Worm (Caenorhabditis elegans) whole organism, young adult: ENCODE measurements around the gene hrg-4.

ENCODE experiments used
- B0336.3 ChIP-seq: fragments of 200-800 bp; sonication (Bioruptor generic); IDR thresholded peaks from 2 replicates; pipeline ENCODE4 v1.3.6; 2022; ENCODE audit warnings: missing genetic modification characterization, missing compliant biosample characterization
- C06A6.2 ChIP-seq: fragments of 200-800 bp; sonication (Bioruptor generic); conservative IDR thresholded peaks from 2 replicates; pipeline ENCODE4 v1.3.6; 2022; ENCODE audit warnings: missing genetic modification characterization, missing compliant biosample characterization
- D2030.7 ChIP-seq: fragments of 200-800 bp; sonication (Bioruptor generic); IDR thresholded peaks from 2 replicates; pipeline ENCODE4 v1.3.6; 2022; ENCODE audit warnings: missing genetic modification reagents, missing genetic modification characterization, missing compliant biosample characterization
- F10E7.11 ChIP-seq: sonication (generic microtip); optimal IDR thresholded peaks from 2 replicates; lab custom pipeline; 2017; ENCODE audit warnings: mild to moderate bottlenecking, missing genetic modification characterization, moderate library complexity, missing compliant biosample characterization
- F22D6.2 ChIP-seq: sonication (generic microtip); optimal IDR thresholded peaks from 2 replicates; lab custom pipeline; 2016; ENCODE audit warnings: mild to moderate bottlenecking, missing genetic modification characterization, missing compliant biosample characterization
- F52B5.7 ChIP-seq: sonication (generic microtip); optimal IDR thresholded peaks from 2 replicates; lab custom pipeline; 2016; ENCODE audit warnings: mild to moderate bottlenecking, missing genetic modification characterization, missing compliant biosample characterization
- F55B11.4 ChIP-seq: sonication (generic microtip); optimal IDR thresholded peaks from 2 replicates; lab custom pipeline; 2016; ENCODE audit warnings: missing compliant biosample characterization, missing genetic modification characterization, borderline replicate concordance; ENCODE audit not compliant: insufficient read depth
- T07F8.4 ChIP-seq: sonication (generic microtip); optimal IDR thresholded peaks from 2 replicates; lab custom pipeline; 2016; ENCODE audit warnings: mild to moderate bottlenecking, missing genetic modification characterization, moderate library complexity, missing compliant biosample characterization
- Y53F4B.3 ChIP-seq: fragments of 200-800 bp; sonication (Bioruptor generic); IDR thresholded peaks from 2 replicates; pipeline ENCODE4 v1.3.6; 2022; ENCODE audit warnings: missing genetic modification reagents, missing genetic modification characterization, missing compliant biosample characterization
- Y67H2A.10 ChIP-seq: fragments of 200-800 bp; sonication (Bioruptor generic); conservative IDR thresholded peaks from 2 replicates; pipeline ENCODE4 v1.3.6; 2022; ENCODE audit warnings: missing genetic modification reagents, missing genetic modification characterization, missing compliant biosample characterization
- Y79H2A.3 ChIP-seq: fragments of 200-800 bp; sonication (Bioruptor generic); conservative IDR thresholded peaks from 2 replicates; pipeline ENCODE4 v1.3.6; 2022; ENCODE audit warnings: missing genetic modification reagents, missing genetic modification characterization, missing compliant biosample characterization
- ama-1 ChIP-seq, 3 experiments: fragments of 150-350 bp in 1 of 3; sonication (generic microtip) in 2 of 3; optimal IDR thresholded peaks; 2 replicates each; lab custom pipeline; 2014 to 2018; ENCODE audit warnings: missing biosample characterization in 2 of 3, missing genetic modification characterization in 2 of 3, missing genetic modification reagents in 2 of 3
- aptf-3 ChIP-seq: fragments of 200-800 bp; sonication (Bioruptor generic); IDR thresholded peaks from 2 replicates; pipeline ENCODE4 v1.3.6; 2022; ENCODE audit warnings: missing genetic modification characterization, missing compliant biosample characterization
- athp-1 ChIP-seq: sonication (generic microtip); optimal IDR thresholded peaks from 2 replicates; lab custom pipeline; 2017; ENCODE audit warnings: mild to moderate bottlenecking, missing genetic modification characterization, missing compliant biosample characterization
- ceh-27 ChIP-seq: fragments of 200-800 bp; sonication (Bioruptor generic); optimal IDR thresholded peaks from 2 replicates; lab custom pipeline; 2018; ENCODE audit warnings: mild to moderate bottlenecking, missing genetic modification characterization, moderate library complexity, missing compliant biosample characterization
- ceh-40 ChIP-seq: fragments of 200-800 bp; sonication (Bioruptor generic); IDR thresholded peaks from 2 replicates; pipeline ENCODE4 v1.3.6; 2022; ENCODE audit warnings: missing genetic modification characterization, missing compliant biosample characterization
- ceh-91 ChIP-seq: fragments of 200-800 bp; sonication (Bioruptor generic); IDR thresholded peaks from 2 replicates; pipeline ENCODE4 v1.3.6; 2022; ENCODE audit warnings: missing genetic modification reagents, missing genetic modification characterization, missing compliant biosample characterization
- dpff-1 ChIP-seq: sonication (generic microtip); optimal IDR thresholded peaks from 2 replicates; lab custom pipeline; 2017; ENCODE audit warnings: mild to moderate bottlenecking, missing genetic modification characterization, missing compliant biosample characterization
- efl-1 ChIP-seq: fragments of 150-350 bp; optimal IDR thresholded peaks from 2 replicates; lab custom pipeline; 2014; ENCODE audit warnings: missing biosample characterization, missing genetic modification reagents, missing genetic modification characterization
- egrh-3 ChIP-seq: fragments of 200-800 bp; sonication (Bioruptor generic); IDR thresholded peaks from 2 replicates; pipeline ENCODE4 v1.3.6; 2022; ENCODE audit warnings: missing genetic modification reagents, missing genetic modification characterization, missing compliant biosample characterization
- him-1 ChIP-seq: sonication (generic microtip); optimal IDR thresholded peaks from 2 replicates; lab custom pipeline; 2016; ENCODE audit warnings: missing genotype, missing genetic modification reagents, missing genetic modification characterization, missing compliant biosample characterization
- hmg-1.2 ChIP-seq: fragments of 200-800 bp; sonication (Bioruptor generic); IDR thresholded peaks from 2 replicates; pipeline ENCODE4 v1.3.6; 2022; ENCODE audit warnings: missing genetic modification reagents, missing genetic modification characterization, missing compliant biosample characterization
- hmg-20 ChIP-seq: fragments of 200-800 bp; sonication (Bioruptor generic); IDR thresholded peaks from 2 replicates; pipeline ENCODE4 v1.3.6; 2022; ENCODE audit warnings: missing genetic modification reagents, missing genetic modification characterization, missing compliant biosample characterization
- hsf-1 ChIP-seq: fragments of 200-800 bp; sonication (Bioruptor generic); IDR thresholded peaks from 2 replicates; pipeline ENCODE4 v1.3.6; 2022; ENCODE audit warnings: missing genetic modification reagents, missing genetic modification characterization, missing compliant biosample characterization
- lag-1 ChIP-seq: fragments of 200-800 bp; sonication (Bioruptor generic); IDR thresholded peaks from 2 replicates; pipeline ENCODE4 v1.3.6; 2022; ENCODE audit warnings: missing genetic modification reagents, missing genetic modification characterization, missing compliant biosample characterization
- let-526 ChIP-seq: fragments of 200-800 bp; sonication (Bioruptor generic); IDR thresholded peaks from 2 replicates; pipeline ENCODE4 v1.3.6; 2022; ENCODE audit warnings: missing genetic modification reagents, missing genetic modification characterization, missing compliant biosample characterization
- lin-54 ChIP-seq: fragments of 200-800 bp; sonication (Bioruptor generic); optimal IDR thresholded peaks from 2 replicates; lab custom pipeline; 2018; ENCODE audit warnings: mild to moderate bottlenecking, missing genetic modification characterization, missing compliant biosample characterization
- lir-1 ChIP-seq: fragments of 200-800 bp; sonication (Bioruptor generic); conservative IDR thresholded peaks from 2 replicates; pipeline ENCODE4 v1.3.6; 2022; ENCODE audit warnings: missing genetic modification reagents, missing genetic modification characterization, missing compliant biosample characterization
- madf-10 ChIP-seq: sonication (generic microtip); optimal IDR thresholded peaks from 2 replicates; lab custom pipeline; 2016; ENCODE audit warnings: mild to moderate bottlenecking, missing genetic modification characterization, missing compliant biosample characterization
- mcd-1 ChIP-seq: fragments of 200-800 bp; sonication (Bioruptor generic); IDR thresholded peaks from 2 replicates; pipeline ENCODE4 v1.3.6; 2022; ENCODE audit warnings: missing genetic modification reagents, missing genetic modification characterization, missing compliant biosample characterization
- mel-28 ChIP-seq: sonication (generic microtip); optimal IDR thresholded peaks from 2 replicates; lab custom pipeline; 2016; ENCODE audit warnings: borderline replicate concordance, mild to moderate bottlenecking, missing genetic modification characterization, missing compliant biosample characterization
- mxl-1 ChIP-seq: sonication (generic microtip); optimal IDR thresholded peaks from 2 replicates; lab custom pipeline; 2016; ENCODE audit warnings: missing genetic modification characterization, missing compliant biosample characterization
- nfya-1 ChIP-seq: sonication (generic microtip); optimal IDR thresholded peaks from 2 replicates; lab custom pipeline; 2017; ENCODE audit warnings: antibody characterized with exemption, missing compliant biosample characterization, missing genetic modification characterization, borderline replicate concordance; ENCODE audit not compliant: insufficient read depth
- nfyb-1 ChIP-seq: fragments of 200-800 bp; sonication (Bioruptor generic); IDR thresholded peaks from 2 replicates; pipeline ENCODE4 v1.3.6; 2022; ENCODE audit warnings: missing genetic modification reagents, missing genetic modification characterization, missing compliant biosample characterization
- nhr-179 ChIP-seq: sonication (generic microtip); optimal IDR thresholded peaks from 2 replicates; lab custom pipeline; 2016; ENCODE audit warnings: mild to moderate bottlenecking, missing genetic modification characterization, missing compliant biosample characterization
- nhr-80 ChIP-seq: sonication (generic microtip); optimal IDR thresholded peaks from 2 replicates; lab custom pipeline; 2016; ENCODE audit warnings: missing genetic modification characterization, missing compliant biosample characterization
- nhr-90 ChIP-seq: sonication (generic microtip); optimal IDR thresholded peaks from 2 replicates; lab custom pipeline; 2016; ENCODE audit warnings: missing genotype, mild to moderate bottlenecking, missing genetic modification characterization, missing compliant biosample characterization
- pha-4 ChIP-seq: fragments of 150-350 bp; sonication (generic microtip); optimal IDR thresholded peaks from 2 replicates; lab custom pipeline; 2014; ENCODE audit warnings: missing biosample characterization, missing genetic modification reagents, missing genetic modification characterization
- snpc-1.1 ChIP-seq: sonication (generic microtip); optimal IDR thresholded peaks from 2 replicates; lab custom pipeline; 2017; ENCODE audit warnings: missing genetic modification characterization, mild to moderate bottlenecking, missing compliant biosample characterization, antibody characterized with exemption, moderate library complexity, missing genotype, missing genetic modification reagents; ENCODE audit not compliant: insufficient read depth
- snpc-1.3 ChIP-seq: sonication (generic microtip); optimal IDR thresholded peaks from 2 replicates; lab custom pipeline; 2017; ENCODE audit warnings: missing genetic modification characterization, mild to moderate bottlenecking, missing compliant biosample characterization, antibody characterized with exemption, moderate library complexity, missing genotype, missing genetic modification reagents; ENCODE audit not compliant: insufficient read depth
- snpc-3.4 ChIP-seq: sonication (generic microtip); optimal IDR thresholded peaks from 2 replicates; lab custom pipeline; 2017; ENCODE audit warnings: missing genetic modification characterization, mild to moderate bottlenecking, missing compliant biosample characterization, antibody characterized with exemption, moderate library complexity, missing genotype, missing genetic modification reagents
- snpc-4 ChIP-seq, 5 experiments: fragments of 150-350 bp in 1 of 5; sonication (generic microtip) in 4 of 5; optimal IDR thresholded peaks; 2 replicates each; lab custom pipeline; 2014 to 2018; ENCODE audit warnings: missing genetic modification characterization in 5 of 5, missing biosample characterization in 3 of 5, antibody characterized with exemption in 2 of 5, mild to moderate bottlenecking in 2 of 5, missing compliant biosample characterization in 2 of 5, missing genotype in 2 of 5, moderate library complexity in 2 of 5, missing genetic modification reagents in 1 of 5
- somi-1 ChIP-seq: fragments of 200-800 bp; sonication (Bioruptor generic); optimal IDR thresholded peaks from 2 replicates; lab custom pipeline; 2018; ENCODE audit warnings: mild to moderate bottlenecking, missing genetic modification characterization, missing compliant biosample characterization
- sptf-2 ChIP-seq: fragments of 200-800 bp; sonication (Bioruptor generic); optimal IDR thresholded peaks from 2 replicates; lab custom pipeline; 2018; ENCODE audit warnings: mild to moderate bottlenecking, missing genetic modification characterization, missing compliant biosample characterization
- tbp1 ChIP-seq: fragments of 200-800 bp; sonication (Bioruptor generic); optimal IDR thresholded peaks from 2 replicates; lab custom pipeline; 2018; ENCODE audit warnings: mild to moderate bottlenecking, missing genetic modification characterization, missing compliant biosample characterization
- zim-3 ChIP-seq: sonication (generic microtip); optimal IDR thresholded peaks from 2 replicates; lab custom pipeline; 2017; ENCODE audit warnings: mild to moderate bottlenecking, missing genetic modification characterization, moderate library complexity, missing compliant biosample characterization

Gene hrg-4

ce11 chrIV:11025941-11026340 is 4.9 kb downstream of the hrg-4 start:
- peak; percentile 95 for TF ChIP-seq mxl-1 (tag; lab: Kevin White, UChicago)
- TF ChIP-seq madf-10 (tag; lab: Kevin White, UChicago), result peak; percentile 73
- TF ChIP-seq ceh-91 (GFP tag; lab: Robert Waterston, UW), result peak; percentile 47
- TF ChIP-seq F55B11.4 (tag; lab: Kevin White, UChicago), result no peak
- TF ChIP-seq B0336.3, result peak; percentile 90
- TF ChIP-seq him-1 (tag; lab: Kevin White, UChicago), result peak; percentile 82
- TF ChIP-seq ama-1 (optimal IDR thresholded peaks at IDR 0.05; lab: Kevin White, UChicago), result peak; percentile 55
- TF ChIP-seq ama-1 (GFP tag; optimal IDR thresholded peaks at IDR 0.05; lab: Kevin White, UChicago), result peak; percentile 41 to 76
- peak; percentile 93 for TF ChIP-seq athp-1 (tag; lab: Kevin White, UChicago)
- peak; percentile 95 for TF ChIP-seq zim-3
- TF ChIP-seq ceh-27 (GFP tag; lab: Kevin White, UChicago), result peak; percentile 85
- TF ChIP-seq sptf-2 (GFP tag; lab: Kevin White, UChicago), result peak; percentile 97
- peak; percentile 96 for TF ChIP-seq D2030.7
- TF ChIP-seq lin-54 (GFP tag; lab: Kevin White, UChicago), result peak; percentile 77
- TF ChIP-seq dpff-1 (tag; lab: Kevin White, UChicago), result peak; percentile 86
- TF ChIP-seq C06A6.2 (GFP tag; lab: Robert Waterston, UW), result peak; percentile 63; the same call in 1 of the 2 replicates
- peak; percentile 74 for TF ChIP-seq hmg-1.2 (GFP tag; lab: Robert Waterston, UW)
- peak; percentile 88 for TF ChIP-seq T07F8.4 (tag; lab: Kevin White, UChicago)
- peak; percentile 64 for TF ChIP-seq snpc-1.3 (tag; lab: Kevin White, UChicago)
- peak; percentile 79; the same call in 1 of the 2 replicates for TF ChIP-seq Y79H2A.3 (GFP tag; lab: Robert Waterston, UW)
- no peak for TF ChIP-seq Y67H2A.10 (GFP tag; lab: Robert Waterston, UW)
- peak; percentile 73 for TF ChIP-seq hmg-20 (GFP tag; lab: Robert Waterston, UW)
- TF ChIP-seq mcd-1 (GFP tag; lab: Robert Waterston, UW), result peak; percentile 71
- TF ChIP-seq nhr-80, result peak; percentile 25
- peak; percentile 98 for TF ChIP-seq tbp1
- TF ChIP-seq mel-28 (tag; lab: Kevin White, UChicago), result peak; percentile 71
- TF ChIP-seq nfyb-1, result peak; percentile 87
- peak; percentile 85; the same call in 1 of the 2 replicates for TF ChIP-seq aptf-3
- peak; percentile 82 for TF ChIP-seq F10E7.11 (tag; lab: Kevin White, UChicago)
- no peak for TF ChIP-seq nfya-1
- TF ChIP-seq egrh-3, result peak; percentile 53
- TF ChIP-seq snpc-1.1 (tag; lab: Kevin White, UChicago), result peak; percentile 53
- TF ChIP-seq F52B5.7 (tag; lab: Kevin White, UChicago), result peak; percentile 98
- peak; percentile 92; the same call in 1 of the 2 replicates for TF ChIP-seq ceh-40 (GFP tag; lab: Robert Waterston, UW)
- peak; percentile 97 for TF ChIP-seq nhr-90
- TF ChIP-seq lag-1 (GFP tag; lab: Robert Waterston, UW), result no peak
- peak; percentile 80; the same call in 1 of the 2 replicates for TF ChIP-seq hsf-1 (GFP tag; lab: Robert Waterston, UW)
- TF ChIP-seq let-526 (GFP tag; lab: Robert Waterston, UW), result peak; percentile 85
- peak; percentile 79; the same call in 1 of the 2 replicates for TF ChIP-seq Y53F4B.3
- TF ChIP-seq nhr-179 (tag; lab: Kevin White, UChicago), result peak; percentile 51
- TF ChIP-seq efl-1, result peak; percentile 18
- TF ChIP-seq snpc-4 (GFP tag; optimal IDR thresholded peaks at IDR 0.05; lab: Kevin White, UChicago), result peak; percentile 68
- peak in 3 of 4 experiments; percentile 63 to 76 (median 74) for TF ChIP-seq snpc-4 (tag; optimal IDR thresholded peaks at IDR 0.05; lab: Kevin White, UChicago)
- TF ChIP-seq snpc-3.4 (tag; lab: Kevin White, UChicago), result peak; percentile 86
- peak; percentile 13 for TF ChIP-seq F22D6.2
- no peak for TF ChIP-seq pha-4
- TF ChIP-seq somi-1 (GFP tag; lab: Kevin White, UChicago), result peak; percentile 76
- TF ChIP-seq lir-1 (GFP tag; lab: Robert Waterston, UW), result peak; percentile 63; the same call in 1 of the 2 replicates
